Worm (Caenorhabditis elegans) whole organism, mixed stage, embryonic: ENCODE results near the gene vit-2.

ENCODE experiments used
- M03D4.4 ChIP-seq: sonication (generic microtip); optimal IDR thresholded peaks from 2 replicates; lab custom pipeline; 2017; ENCODE audit warnings: mild to moderate bottlenecking, missing genetic modification characterization, missing compliant biosample characterization
- bed-3 ChIP-seq: fragments of 200-800 bp; sonication (Bioruptor generic); optimal IDR thresholded peaks from 3 replicates; lab custom pipeline; 2018; ENCODE audit warnings: mild to moderate bottlenecking, missing genetic modification characterization, moderate library complexity, missing compliant biosample characterization
- blmp-1 ChIP-seq: fragments of 150-350 bp; optimal IDR thresholded peaks from 2 replicates; lab custom pipeline; 2014; ENCODE audit warnings: missing biosample characterization, missing genetic modification characterization
- ceh-39 ChIP-seq: fragments of 150-350 bp; optimal IDR thresholded peaks from 2 replicates; lab custom pipeline; 2014; ENCODE audit warnings: missing biosample characterization, missing genetic modification characterization
- ceh-43 ChIP-seq: fragments of 200-800 bp; sonication (Bioruptor generic); optimal IDR thresholded peaks from 2 replicates; lab custom pipeline; 2018; ENCODE audit warnings: mild to moderate bottlenecking, missing genetic modification characterization, moderate library complexity, missing compliant biosample characterization
- ceh-83 ChIP-seq: fragments of 200-800 bp; sonication (Bioruptor generic); optimal IDR thresholded peaks from 2 replicates; lab custom pipeline; 2018; ENCODE audit warnings: mild to moderate bottlenecking, missing genetic modification characterization, missing compliant biosample characterization
- ces-1 ChIP-seq: fragments of 150-350 bp; optimal IDR thresholded peaks from 2 replicates; lab custom pipeline; 2014; ENCODE audit warnings: missing biosample characterization, missing genetic modification reagents, missing genetic modification characterization
- drap-1 ChIP-seq: fragments of 200-800 bp; sonication (Bioruptor generic); optimal IDR thresholded peaks from 3 replicates; lab custom pipeline; 2018; ENCODE audit warnings: mild to moderate bottlenecking, missing genetic modification characterization, missing compliant biosample characterization
- elt-1 ChIP-seq: sonication (generic microtip); optimal IDR thresholded peaks from 2 replicates; lab custom pipeline; 2017; ENCODE audit warnings: missing genetic modification characterization, mild to moderate bottlenecking, missing compliant biosample characterization, antibody characterized with exemption, moderate library complexity, borderline replicate concordance; ENCODE audit not compliant: insufficient read depth
- ham-2 ChIP-seq: fragments of 200-800 bp; sonication (Bioruptor generic); optimal IDR thresholded peaks from 2 replicates; lab custom pipeline; 2018; ENCODE audit warnings: mild to moderate bottlenecking, missing genetic modification characterization, missing compliant biosample characterization
- hlh-1 ChIP-seq: fragments of 150-350 bp; optimal IDR thresholded peaks from 2 replicates; lab custom pipeline; 2014; ENCODE audit warnings: missing biosample characterization, missing genetic modification reagents, missing genetic modification characterization
- lin-13 ChIP-seq: fragments of 150-350 bp; optimal IDR thresholded peaks from 2 replicates; lab custom pipeline; 2014; ENCODE audit warnings: missing biosample characterization, missing genetic modification characterization
- lin-32 ChIP-seq: fragments of 200-800 bp; sonication (Bioruptor generic); optimal IDR thresholded peaks from 2 replicates; lab custom pipeline; 2018; ENCODE audit warnings: mild to moderate bottlenecking, missing genetic modification characterization, missing compliant biosample characterization
- lsy-2 ChIP-seq: fragments of 150-350 bp; optimal IDR thresholded peaks from 2 replicates; lab custom pipeline; 2014; ENCODE audit warnings: missing biosample characterization, missing genetic modification characterization
- mab-5 ChIP-seq: fragments of 150-350 bp; optimal IDR thresholded peaks from 2 replicates; lab custom pipeline; 2014; ENCODE audit warnings: missing biosample characterization, missing genetic modification characterization
- mep-1 ChIP-seq: fragments of 150-350 bp; optimal IDR thresholded peaks from 2 replicates; lab custom pipeline; 2017; ENCODE audit warnings: missing biosample characterization, missing genetic modification reagents, missing genetic modification characterization, inconsistent platforms
- mls-2 ChIP-seq: sonication (generic microtip); optimal IDR thresholded peaks from 2 replicates; lab custom pipeline; 2016; ENCODE audit warnings: mild to moderate bottlenecking, missing genetic modification characterization, moderate library complexity, missing compliant biosample characterization
- nhr-12 ChIP-seq: fragments of 150-350 bp; optimal IDR thresholded peaks from 2 replicates; lab custom pipeline; 2014; ENCODE audit warnings: missing biosample characterization, missing genetic modification characterization
- nhr-2 ChIP-seq: fragments of 150-350 bp; optimal IDR thresholded peaks from 2 replicates; lab custom pipeline; 2014; ENCODE audit warnings: missing biosample characterization, missing genetic modification characterization
- nhr-237 ChIP-seq: fragments of 150-350 bp; optimal IDR thresholded peaks from 2 replicates; lab custom pipeline; 2014; ENCODE audit warnings: missing biosample characterization, missing genetic modification characterization
- nhr-28 ChIP-seq: fragments of 150-350 bp; optimal IDR thresholded peaks from 2 replicates; lab custom pipeline; 2014; ENCODE audit warnings: missing biosample characterization, missing genetic modification characterization
- nhr-76 ChIP-seq: sonication (generic microtip); optimal IDR thresholded peaks from 2 replicates; lab custom pipeline; 2017; ENCODE audit warnings: missing biosample characterization, missing genetic modification characterization
- sem-2 ChIP-seq: fragments of 200-800 bp; sonication (Bioruptor generic); optimal IDR thresholded peaks from 2 replicates; lab custom pipeline; 2018; ENCODE audit warnings: mild to moderate bottlenecking, missing genetic modification characterization, missing compliant biosample characterization
- snpc-4 ChIP-seq: fragments of 150-350 bp; optimal IDR thresholded peaks from 2 replicates; lab custom pipeline; 2014; ENCODE audit warnings: missing biosample characterization, missing genetic modification characterization
- sptf-1 ChIP-seq: sonication (generic microtip); optimal IDR thresholded peaks from 2 replicates; lab custom pipeline; 2017; ENCODE audit warnings: mild to moderate bottlenecking, missing genetic modification characterization, moderate library complexity, missing compliant biosample characterization
- unc-120 ChIP-seq: sonication (generic microtip); optimal IDR thresholded peaks from 2 replicates; lab custom pipeline; 2017; ENCODE audit warnings: missing genetic modification characterization, missing compliant biosample characterization; ENCODE audit not compliant: poor library complexity, severe bottlenecking
- unc-39 ChIP-seq: fragments of 150-350 bp; optimal IDR thresholded peaks from 2 replicates; lab custom pipeline; 2014; ENCODE audit warnings: missing biosample characterization, missing genetic modification characterization
- unc-62 ChIP-seq: fragments of 150-350 bp; optimal IDR thresholded peaks from 2 replicates; lab custom pipeline; 2014; ENCODE audit warnings: missing biosample characterization, missing genetic modification reagents, missing genetic modification characterization
- zip-8 ChIP-seq: fragments of 150-350 bp; optimal IDR thresholded peaks from 2 replicates; lab custom pipeline; 2014; ENCODE audit warnings: missing biosample characterization, missing genetic modification characterization

Gene vit-2

DNA sequence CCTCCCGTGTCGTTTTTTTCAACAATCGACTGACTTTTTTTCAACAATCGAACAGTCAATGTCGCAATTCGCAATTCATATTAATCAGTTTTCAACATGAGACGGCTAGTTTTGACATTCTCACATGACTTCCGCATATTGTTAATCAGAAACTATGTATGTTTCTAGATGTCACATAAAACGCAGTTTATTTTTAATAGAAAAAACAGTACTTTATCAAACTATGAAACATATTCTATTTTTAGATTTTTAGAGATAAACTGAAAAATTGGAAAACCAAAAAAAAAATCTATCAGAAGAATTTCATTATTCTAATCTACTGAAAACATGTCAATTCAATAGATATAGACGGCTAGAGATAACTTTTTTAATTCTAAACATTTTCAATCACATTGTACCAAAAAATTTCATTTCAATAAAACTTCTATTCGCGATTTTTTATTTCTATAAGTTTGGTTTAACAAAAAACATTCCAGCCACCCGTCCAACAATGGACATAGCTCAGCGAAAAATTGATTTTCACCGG, 13.4 kb upstream of the vit-2 start, which contains the start of gene pnk-4:
pnk-4 (plus strand) TSS at position 476 of the 526 bp plus-strand sequence.
- TF ChIP-seq unc-62 (GFP tag; lab: Kevin White, UChicago) (no peak), nhr-12 (tag; lab: Kevin White, UChicago) (no peak), ces-1 (GFP tag; lab: Kevin White, UChicago) (no peak)
- TF ChIP-seq, all 35 proteins: peak for 0

DNA sequence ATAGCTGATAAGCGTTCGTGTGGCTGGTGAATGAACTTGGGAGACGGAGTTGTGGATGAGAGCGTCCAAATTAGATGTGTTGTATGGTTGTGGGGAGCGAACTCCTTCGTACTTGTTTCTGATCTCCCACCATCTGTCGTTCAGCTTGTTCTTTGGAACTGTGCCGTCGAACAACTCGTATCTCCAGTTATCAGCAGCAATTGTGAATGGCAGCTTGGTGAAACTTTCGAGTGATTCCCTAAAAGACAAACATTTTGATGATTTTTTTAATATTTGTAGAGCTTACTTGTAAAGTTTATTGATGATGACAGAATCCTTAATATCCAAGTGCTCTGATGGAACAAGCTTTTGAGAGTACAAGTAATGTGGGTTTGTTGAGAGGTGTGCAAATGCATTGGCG, 6.8 kb upstream of the vit-2 start:
- TF ChIP-seq ceh-43 (GFP tag; lab: Kevin White, UChicago) (no peak), ham-2 (GFP tag; lab: Kevin White, UChicago) (no peak), drap-1 (no peak), unc-39 (tag; lab: Kevin White, UChicago) (no peak), zip-8 (no peak), mls-2 (no peak), ceh-83 (GFP tag; lab: Kevin White, UChicago) (no peak)

ce11 chrX:5096967-5097366, 3.9 kb upstream of the vit-2 start, which contains the start of gene acn-1:
acn-1 (minus strand) TSS chrX:5097067.
- no peak for TF ChIP-seq ces-1 (GFP tag; lab: Kevin White, UChicago)
- TF ChIP-seq, all 35 proteins: peak for 0

DNA sequence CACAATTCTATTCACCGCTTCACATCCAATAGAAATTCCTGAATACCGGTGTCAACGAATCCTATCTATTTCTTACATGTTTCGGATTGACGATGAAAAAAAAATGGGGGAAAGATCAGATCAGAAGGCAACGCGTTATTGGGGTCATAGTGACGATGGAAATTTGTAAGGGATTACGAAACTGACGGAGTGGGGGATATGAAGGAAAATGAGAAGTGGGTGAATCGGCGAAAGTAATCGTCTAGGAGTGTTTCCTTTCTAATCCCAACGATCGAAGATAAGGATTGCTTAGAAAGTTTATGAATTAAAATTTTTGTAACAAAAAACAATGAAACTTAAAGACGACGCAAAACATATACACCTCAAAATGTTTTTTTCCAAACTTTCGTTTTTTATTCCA, 1.9 kb upstream of the vit-2 start:
- no peak for TF ChIP-seq drap-1
- TF ChIP-seq elt-1 (tag; lab: Kevin White, UChicago), result peak; percentile 21

ce11 chrX:5102338-5102737, 1.5 kb downstream of the vit-2 start:
- no peak for TF ChIP-seq ceh-39 (tag; lab: Kevin White, UChicago)
- TF ChIP-seq ham-2 (GFP tag; lab: Kevin White, UChicago), result no peak
- TF ChIP-seq lin-13 (tag; lab: Kevin White, UChicago), result no peak
- no peak for TF ChIP-seq bed-3 (GFP tag; lab: Kevin White, UChicago)
- no peak for TF ChIP-seq lin-32 (GFP tag; lab: Kevin White, UChicago)
- TF ChIP-seq unc-62 (GFP tag; lab: Kevin White, UChicago), result no peak
- no peak for TF ChIP-seq elt-1 (tag; lab: Kevin White, UChicago)
- TF ChIP-seq hlh-1 (tag; lab: Kevin White, UChicago), result no peak
- no peak for TF ChIP-seq snpc-4
- no peak for TF ChIP-seq sptf-1 (tag; lab: Kevin White, UChicago)
- TF ChIP-seq nhr-2, result no peak

- no peak for TF ChIP-seq sem-2
- TF ChIP-seq unc-39 (tag; lab: Kevin White, UChicago), result no peak
- no peak for TF ChIP-seq unc-120 (tag; lab: Kevin White, UChicago)
- no peak for TF ChIP-seq elt-1 (tag; lab: Kevin White, UChicago)
- no peak for TF ChIP-seq hlh-1 (tag; lab: Kevin White, UChicago)
- TF ChIP-seq ceh-39 (tag; lab: Kevin White, UChicago), result no peak
- TF ChIP-seq nhr-237 (tag; lab: Kevin White, UChicago), result no peak
- TF ChIP-seq lsy-2 (tag; lab: Kevin White, UChicago), result no peak
- no peak for TF ChIP-seq M03D4.4 (tag; lab: Kevin White, UChicago)
- TF ChIP-seq mab-5, result no peak
- TF ChIP-seq nhr-28, result no peak
- no peak for TF ChIP-seq mep-1 (tag; lab: Kevin White, UChicago)
- no peak for TF ChIP-seq lin-32 (GFP tag; lab: Kevin White, UChicago)
- no peak for TF ChIP-seq bed-3 (GFP tag; lab: Kevin White, UChicago)
- no peak for TF ChIP-seq nhr-2
- no peak for TF ChIP-seq mls-2
- TF ChIP-seq ham-2 (GFP tag; lab: Kevin White, UChicago), result no peak
Measured at ce11 chrX:5103422-5103821, 2.6 kb downstream of the vit-2 start.

DNA sequence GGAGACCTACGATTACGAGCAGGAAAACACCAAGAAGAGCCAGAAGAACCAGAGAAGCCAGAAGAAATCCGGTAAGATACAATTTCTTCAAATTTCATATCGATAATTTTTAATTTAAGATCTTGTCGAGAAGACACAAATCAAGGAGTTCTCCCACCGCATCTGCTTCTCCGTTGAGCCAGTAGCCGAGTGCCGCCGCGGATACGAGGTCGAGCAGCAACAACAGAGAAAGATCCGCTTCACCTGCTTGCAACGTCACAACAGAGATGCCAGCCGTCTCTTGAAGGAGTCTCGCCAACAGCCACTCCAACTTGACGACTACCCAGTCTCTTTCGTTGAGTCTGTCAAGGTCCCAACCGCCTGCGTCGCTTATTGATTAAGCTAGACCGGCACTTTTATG, 4.9 kb downstream of the vit-2 start:
- TF ChIP-seq snpc-4 (no peak), nhr-12 (tag; lab: Kevin White, UChicago) (no peak), bed-3 (GFP tag; lab: Kevin White, UChicago) (no peak), M03D4.4 (tag; lab: Kevin White, UChicago) (no peak), lin-32 (GFP tag; lab: Kevin White, UChicago) (no peak), blmp-1 (tag; lab: Kevin White, UChicago) (no peak), ceh-39 (tag; lab: Kevin White, UChicago) (no peak), ceh-43 (GFP tag; lab: Kevin White, UChicago) (no peak), nhr-76 (tag; lab: Kevin White, UChicago) (no peak), mab-5 (no peak), drap-1 (no peak), lin-13 (tag; lab: Kevin White, UChicago) (no peak), unc-120 (tag; lab: Kevin White, UChicago) (no peak)
